Worm (Caenorhabditis elegans) whole organism, young adult: Measurements from ENCODE around the gene tag-307.

Source experiments
- T07F8.4 ChIP-seq: sonication (generic microtip); optimal IDR thresholded peaks from 2 replicates; lab custom pipeline; 2016; ENCODE audit warnings: mild to moderate bottlenecking, missing genetic modification characterization, moderate library complexity, missing compliant biosample characterization
- cebp-1 ChIP-seq, 2 experiments: fragments of 200-800 bp in 1 of 2; sonication (Bioruptor generic) in 1 of 2; sonication (generic microtip) in 1 of 2; IDR thresholded peaks in 1 of 2; optimal IDR thresholded peaks in 1 of 2; 2 replicates each; pipeline versions ENCODE4 v1.3.6 to Lab custom; 2017 to 2022; ENCODE audit warnings: missing compliant biosample characterization in 2 of 2, missing genetic modification characterization in 2 of 2, mild to moderate bottlenecking in 1 of 2, missing genetic modification reagents in 1 of 2, moderate library complexity in 1 of 2
- ceh-91 ChIP-seq: fragments of 200-800 bp; sonication (Bioruptor generic); IDR thresholded peaks from 2 replicates; pipeline ENCODE4 v1.3.6; 2022; ENCODE audit warnings: missing genetic modification reagents, missing genetic modification characterization, missing compliant biosample characterization
- lin-40 ChIP-seq: sonication (generic microtip); optimal IDR thresholded peaks from 2 replicates; lab custom pipeline; 2016; ENCODE audit warnings: missing genetic modification characterization, mild to moderate bottlenecking, missing compliant biosample characterization, missing genotype, missing genetic modification reagents
- nfya-1 ChIP-seq: sonication (generic microtip); optimal IDR thresholded peaks from 2 replicates; lab custom pipeline; 2017; ENCODE audit warnings: antibody characterized with exemption, missing compliant biosample characterization, missing genetic modification characterization, borderline replicate concordance; ENCODE audit not compliant: insufficient read depth

DNA sequence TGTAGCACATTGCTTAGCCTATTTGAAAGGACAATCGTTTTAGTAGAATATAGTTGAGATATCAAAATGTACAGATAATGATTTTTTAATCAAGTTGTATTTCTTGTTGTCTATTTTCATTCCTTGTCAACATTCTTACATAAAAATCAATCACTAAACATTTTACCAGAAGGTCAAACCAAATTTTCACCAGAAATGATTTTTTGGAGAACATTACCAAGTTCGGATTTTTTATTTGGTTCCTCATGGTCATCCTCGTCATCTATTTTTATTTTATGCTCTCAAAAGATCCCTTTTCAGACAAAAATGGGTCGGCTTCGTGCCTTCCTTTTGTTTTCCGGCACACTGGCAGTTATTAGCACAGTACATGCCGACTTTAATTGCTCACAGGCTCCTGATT, 16.4 kb upstream of the tag-307 start, which contains the start of gene tyr-1:
- TF ChIP-seq T07F8.4 (tag; lab: Kevin White, UChicago) (no peak), nfya-1 (tag; lab: Kevin White, UChicago) (no peak), cebp-1 (GFP tag; IDR thresholded peaks at IDR 0.05; lab: Robert Waterston, UW) (no peak), cebp-1 (tag; optimal IDR thresholded peaks at IDR 0.05; lab: Kevin White, UChicago) (no peak), lin-40 (no peak), ceh-91 (no peak)
